Fruit fly (Drosophila melanogaster) whole organism, adult: Measurements from ENCODE around the gene Trim9.

Experiments
- CG14711 ChIP-seq: fragments of 200-800 bp; sonication (Bioruptor generic); optimal IDR thresholded peaks from 2 replicates; lab custom pipeline; 2018; ENCODE audit warnings: missing biosample characterization, mild to moderate bottlenecking, missing genetic modification characterization, moderate library complexity
- CG7101 ChIP-seq: fragments of 200-800 bp; sonication (Bioruptor generic); optimal IDR thresholded peaks from 2 replicates; lab custom pipeline; 2018; ENCODE audit warnings: missing biosample characterization, mild to moderate bottlenecking, missing genetic modification characterization, moderate library complexity
- Clk ChIP-seq: fragments of 200-800 bp; sonication (Bioruptor generic); optimal IDR thresholded peaks from 2 replicates; lab custom pipeline; 2017; ENCODE audit warnings: missing biosample characterization, missing genetic modification characterization
- Crg-1 ChIP-seq: fragments of 200-800 bp; sonication (Bioruptor generic); optimal IDR thresholded peaks from 2 replicates; lab custom pipeline; 2016; ENCODE audit warnings: missing biosample characterization, missing genetic modification characterization
- Hr96 ChIP-seq: fragments of 200-800 bp; sonication (Bioruptor generic); optimal IDR thresholded peaks from 2 replicates; lab custom pipeline; 2016; ENCODE audit warnings: missing biosample characterization, missing genetic modification characterization
- Mnt ChIP-seq: fragments of 200-800 bp; sonication (Bioruptor generic); optimal IDR thresholded peaks from 2 replicates; lab custom pipeline; 2016; ENCODE audit warnings: missing biosample characterization, mild to moderate bottlenecking, missing genetic modification characterization
- bab1 ChIP-seq: fragments of 200-800 bp; sonication (Bioruptor generic); optimal IDR thresholded peaks from 3 replicates; lab custom pipeline; 2019; ENCODE audit warnings: missing biosample characterization, mild to moderate bottlenecking, missing genetic modification characterization, moderate library complexity
- cic ChIP-seq: fragments of 200-800 bp; sonication (Bioruptor generic); optimal IDR thresholded peaks from 2 replicates; lab custom pipeline; 2017; ENCODE audit warnings: missing biosample characterization, mild to moderate bottlenecking, missing genetic modification characterization, moderate library complexity
- kay ChIP-seq: fragments of 200-800 bp; sonication (Bioruptor generic); peaks from one replicate; lab custom pipeline; 2016; ENCODE audit warnings: missing biosample characterization, missing genetic modification characterization, borderline replicate concordance
- ovo ChIP-seq: fragments of 200-800 bp; sonication (Bioruptor generic); optimal IDR thresholded peaks from 2 replicates; lab custom pipeline; 2016; ENCODE audit warnings: missing biosample characterization, missing genetic modification characterization
- pad ChIP-seq: fragments of 200-800 bp; sonication (Bioruptor generic); optimal IDR thresholded peaks from 3 replicates; lab custom pipeline; 2017; ENCODE audit warnings: missing biosample characterization, missing genetic modification characterization, mild to moderate bottlenecking, moderate library complexity, missing genetic modification reagents
- tj ChIP-seq: fragments of 200-800 bp; sonication (Bioruptor generic); optimal IDR thresholded peaks from 3 replicates; lab custom pipeline; 2017; ENCODE audit warnings: missing biosample characterization, mild to moderate bottlenecking, missing genetic modification characterization, moderate library complexity
- toe ChIP-seq: fragments of 200-800 bp; sonication (Bioruptor generic); optimal IDR thresholded peaks from 2 replicates; lab custom pipeline; 2016; ENCODE audit warnings: missing biosample characterization, missing genetic modification characterization

dm6 chr2L:10639631-10640030 lies 94.9 kb downstream of the Trim9 start, which contains the start of gene CG31872:
- TF ChIP-seq CG14711 (tag; lab: Kevin White, UChicago) (no peak), kay (GFP tag; lab: Kevin White, UChicago) (no peak), Hr96 (no peak), CG7101 (tag; lab: Kevin White, UChicago) (no peak), cic (GFP tag; lab: Kevin White, UChicago) (no peak), Clk (no peak), toe (no peak), Mnt (no peak), bab1 (GFP tag; lab: Kevin White, UChicago) (no peak), ovo (no peak), tj (GFP tag; lab: Kevin White, UChicago) (no peak), pad (no peak), Crg-1 (GFP tag; lab: Kevin White, UChicago) (no peak)
